Worm (Caenorhabditis elegans) whole organism, L4 larva: ENCODE measurements around the gene pqn-73.

Experiments
- D1046.2 ChIP-seq: fragments of 200-800 bp; sonication (Bioruptor generic); IDR thresholded peaks from 2 replicates; pipeline ENCODE4 v1.3.6; 2022; ENCODE audit warnings: missing genetic modification characterization, missing compliant biosample characterization
- F10B5.3 ChIP-seq: sonication (generic microtip); optimal IDR thresholded peaks from 2 replicates; lab custom pipeline; 2016; ENCODE audit warnings: mild to moderate bottlenecking, missing genetic modification characterization, missing compliant biosample characterization
- F26F4.8 ChIP-seq: fragments of 200-800 bp; sonication (Bioruptor generic); conservative IDR thresholded peaks from 2 replicates; pipeline ENCODE4 v1.3.6; 2022; ENCODE audit warnings: missing genetic modification characterization, missing compliant biosample characterization
- F44E2.7 ChIP-seq: fragments of 200-800 bp; sonication (Bioruptor generic); IDR thresholded peaks from 2 replicates; pipeline ENCODE4 v2.1.2; 2022; ENCODE audit warnings: missing genetic modification characterization, missing compliant biosample characterization
- Y105C5A.15 ChIP-seq: fragments of 200-800 bp; sonication (Bioruptor generic); IDR thresholded peaks from 2 replicates; pipeline ENCODE4 v1.3.6; 2022; ENCODE audit warnings: missing genetic modification characterization, missing compliant biosample characterization
- Y5F2A.4 ChIP-seq: fragments of 200-800 bp; sonication (Bioruptor generic); optimal IDR thresholded peaks from 2 replicates; lab custom pipeline; 2018; ENCODE audit warnings: mild to moderate bottlenecking, missing genetic modification characterization, missing compliant biosample characterization
- aly-2 ChIP-seq: sonication (generic microtip); optimal IDR thresholded peaks from 2 replicates; lab custom pipeline; 2018; ENCODE audit warnings: missing biosample characterization, missing genetic modification characterization
- ama-1 ChIP-seq: fragments of 150-350 bp; optimal IDR thresholded peaks from 2 replicates; lab custom pipeline; 2014; ENCODE audit warnings: inconsistent platforms, mixed read lengths
- ceh-44 ChIP-seq: fragments of 200-800 bp; sonication (Bioruptor generic); IDR thresholded peaks from 2 replicates; pipeline ENCODE4 v1.3.6; 2022; ENCODE audit warnings: missing genetic modification reagents, missing genetic modification characterization, missing compliant biosample characterization
- ceh-62 ChIP-seq: sonication (generic microtip); optimal IDR thresholded peaks from 2 replicates; lab custom pipeline; 2017; ENCODE audit warnings: missing biosample characterization, missing genetic modification characterization
- cey-2 ChIP-seq: sonication (generic microtip); optimal IDR thresholded peaks from 3 replicates; lab custom pipeline; 2017; ENCODE audit warnings: missing genetic modification characterization, mild to moderate bottlenecking, missing compliant biosample characterization, antibody characterized with exemption, borderline replicate concordance; ENCODE audit not compliant: insufficient read depth
- ctbp-1 ChIP-seq: fragments of 200-800 bp; sonication (Bioruptor generic); IDR thresholded peaks from 2 replicates; pipeline ENCODE4 v1.3.6; 2022; ENCODE audit warnings: missing genetic modification reagents, missing genetic modification characterization, missing compliant biosample characterization
- daf-16 ChIP-seq, 3 experiments: sonication (generic microtip); optimal IDR thresholded peaks; 2 replicates each; lab custom pipeline; 2016 to 2017; ENCODE audit warnings: missing genetic modification characterization in 3 of 3, missing genetic modification reagents in 3 of 3, mild to moderate bottlenecking in 2 of 3, missing compliant biosample characterization in 2 of 3, missing biosample characterization in 1 of 3, moderate library complexity in 1 of 3
- daf-19 ChIP-seq: fragments of 200-800 bp; sonication (Bioruptor generic); conservative IDR thresholded peaks from 2 replicates; pipeline ENCODE4 v1.3.6; 2022; ENCODE audit warnings: missing genetic modification characterization, missing compliant biosample characterization
- dmd-6 ChIP-seq: fragments of 200-800 bp; sonication (Bioruptor generic); IDR thresholded peaks from 2 replicates; pipeline ENCODE4 v1.3.6; 2022; ENCODE audit warnings: missing genetic modification reagents, missing genetic modification characterization, missing compliant biosample characterization
- dmd-8 ChIP-seq: fragments of 200-800 bp; sonication (Bioruptor generic); IDR thresholded peaks from 2 replicates; pipeline ENCODE4 v1.3.6; 2022; ENCODE audit warnings: missing genetic modification characterization, missing compliant biosample characterization
- dpl-1 ChIP-seq: fragments of 150-350 bp; optimal IDR thresholded peaks from 2 replicates; lab custom pipeline; 2014; ENCODE audit warnings: missing biosample characterization, missing genetic modification reagents, missing genetic modification characterization
- duxl-1 ChIP-seq: sonication (generic microtip); optimal IDR thresholded peaks from 2 replicates; lab custom pipeline; 2016; ENCODE audit warnings: mild to moderate bottlenecking, missing genetic modification characterization, moderate library complexity, missing compliant biosample characterization; ENCODE audit not compliant: poor library complexity
- fos-1 ChIP-seq: fragments of 150-350 bp; optimal IDR thresholded peaks from 2 replicates; lab custom pipeline; 2014; ENCODE audit warnings: missing biosample characterization, missing genetic modification characterization
- hlh-30 ChIP-seq: sonication (generic microtip); optimal IDR thresholded peaks from 2 replicates; lab custom pipeline; 2017; ENCODE audit warnings: antibody characterized with exemption, mild to moderate bottlenecking, missing genetic modification characterization, missing compliant biosample characterization; ENCODE audit not compliant: insufficient read depth
- hmg-1.1 ChIP-seq: fragments of 200-800 bp; sonication (Bioruptor generic); IDR thresholded peaks from 2 replicates; pipeline ENCODE4 v1.3.6; 2022; ENCODE audit warnings: missing genetic modification reagents, missing genetic modification characterization, missing compliant biosample characterization
- lim-7 ChIP-seq: fragments of 200-800 bp; sonication (Bioruptor generic); IDR thresholded peaks from 2 replicates; pipeline ENCODE4 v1.3.6; 2022; ENCODE audit warnings: missing genetic modification characterization, missing compliant biosample characterization
- lin-1 ChIP-seq: fragments of 200-800 bp; sonication (Bioruptor generic); IDR thresholded peaks from 2 replicates; pipeline ENCODE4 v1.3.6; 2022; ENCODE audit warnings: missing genetic modification reagents, missing genetic modification characterization, missing compliant biosample characterization
- lin-15B ChIP-seq: fragments of 150-350 bp; sonication (generic microtip); optimal IDR thresholded peaks from 3 replicates; lab custom pipeline; 2014; ENCODE audit warnings: missing biosample characterization, missing genetic modification characterization
- lin-38 ChIP-seq: fragments of 200-800 bp; sonication (Bioruptor generic); IDR thresholded peaks from 2 replicates; pipeline ENCODE4 v1.3.6; 2022; ENCODE audit warnings: missing genetic modification reagents, missing genetic modification characterization, missing compliant biosample characterization
- lir-3 ChIP-seq: sonication (generic microtip); optimal IDR thresholded peaks from 2 replicates; lab custom pipeline; 2016; ENCODE audit warnings: mild to moderate bottlenecking, missing genetic modification characterization, missing compliant biosample characterization
- madf-5 ChIP-seq, 2 experiments: fragments of 200-800 bp; sonication (Bioruptor generic); IDR thresholded peaks; 2 replicates each; pipeline ENCODE4 v1.3.6; 2022; ENCODE audit warnings: missing compliant biosample characterization in 2 of 2, missing genetic modification characterization in 2 of 2
- mdt-29 ChIP-seq: fragments of 200-800 bp; sonication (Bioruptor generic); IDR thresholded peaks from 2 replicates; pipeline ENCODE4 v1.3.6; 2022; ENCODE audit warnings: missing genetic modification reagents, missing genetic modification characterization, missing compliant biosample characterization
- mep-1 ChIP-seq: fragments of 150-350 bp; sonication (generic microtip); optimal IDR thresholded peaks from 3 replicates; lab custom pipeline; 2014; ENCODE audit warnings: missing biosample characterization, missing genetic modification characterization
- mes-2 ChIP-seq: sonication (generic microtip); optimal IDR thresholded peaks from 2 replicates; lab custom pipeline; 2016; ENCODE audit warnings: missing genotype, mild to moderate bottlenecking, missing genetic modification characterization, missing compliant biosample characterization; ENCODE audit not compliant: poor library complexity, severe bottlenecking
- nhr-102 ChIP-seq: sonication (generic microtip); optimal IDR thresholded peaks from 2 replicates; lab custom pipeline; 2016; ENCODE audit warnings: mild to moderate bottlenecking, missing genetic modification characterization, moderate library complexity, missing compliant biosample characterization
- nhr-11 ChIP-seq: fragments of 150-350 bp; optimal IDR thresholded peaks from 2 replicates; lab custom pipeline; 2014; ENCODE audit warnings: missing biosample characterization, missing genetic modification characterization
- nhr-111 ChIP-seq: fragments of 200-800 bp; sonication (Bioruptor generic); optimal IDR thresholded peaks from 2 replicates; lab custom pipeline; 2018; ENCODE audit warnings: mild to moderate bottlenecking, missing genetic modification characterization, missing compliant biosample characterization
- nhr-237 ChIP-seq: sonication (generic microtip); optimal IDR thresholded peaks from 2 replicates; lab custom pipeline; 2017; ENCODE audit warnings: missing biosample characterization, missing genetic modification characterization
- nhr-42 ChIP-seq: fragments of 200-800 bp; sonication (Bioruptor generic); IDR thresholded peaks from 2 replicates; pipeline ENCODE4 v1.3.6; 2022; ENCODE audit warnings: missing genetic modification characterization, missing compliant biosample characterization
- nhr-48 ChIP-seq: sonication (generic microtip); optimal IDR thresholded peaks from 2 replicates; lab custom pipeline; 2016; ENCODE audit warnings: mild to moderate bottlenecking, missing genetic modification characterization, missing compliant biosample characterization
- nhr-6 ChIP-seq: fragments of 150-350 bp; optimal IDR thresholded peaks from 2 replicates; lab custom pipeline; 2014; ENCODE audit warnings: missing biosample characterization, missing genetic modification characterization
- nhr-76 ChIP-seq: fragments of 150-350 bp; optimal IDR thresholded peaks from 2 replicates; lab custom pipeline; 2014; ENCODE audit warnings: missing biosample characterization, missing genetic modification characterization
- pha-4 ChIP-seq, 2 experiments: fragments of 150-350 bp in 1 of 2; fragments of 200-800 bp in 1 of 2; sonication (Bioruptor generic) in 1 of 2; IDR thresholded peaks in 1 of 2; optimal IDR thresholded peaks in 1 of 2; 2 replicates each; pipeline versions ENCODE4 v1.3.6 to Lab custom; 2014 to 2022; ENCODE audit warnings: missing genetic modification characterization in 2 of 2, missing genetic modification reagents in 2 of 2, missing biosample characterization in 1 of 2, missing compliant biosample characterization in 1 of 2
- pqm-1 ChIP-seq: sonication (generic microtip); optimal IDR thresholded peaks from 2 replicates; lab custom pipeline; 2017; ENCODE audit warnings: missing biosample characterization, missing genetic modification characterization
- saeg-2 ChIP-seq: fragments of 200-800 bp; sonication (Bioruptor generic); IDR thresholded peaks from 2 replicates; pipeline ENCODE4 v1.3.6; 2022; ENCODE audit warnings: missing genetic modification reagents, missing genetic modification characterization, missing compliant biosample characterization
- sdz-12 ChIP-seq: fragments of 200-800 bp; sonication (Bioruptor generic); optimal IDR thresholded peaks from 2 replicates; lab custom pipeline; 2018; ENCODE audit warnings: mild to moderate bottlenecking, missing genetic modification characterization, missing compliant biosample characterization
- spr-1 ChIP-seq: sonication (generic microtip); optimal IDR thresholded peaks from 2 replicates; lab custom pipeline; 2016; ENCODE audit warnings: mild to moderate bottlenecking, missing genetic modification characterization, missing compliant biosample characterization
- spr-3 ChIP-seq: fragments of 200-800 bp; sonication (Bioruptor generic); optimal IDR thresholded peaks from 2 replicates; lab custom pipeline; 2018; ENCODE audit warnings: mild to moderate bottlenecking, missing genetic modification characterization, missing compliant biosample characterization
- tra-1 ChIP-seq: fragments of 200-800 bp; sonication (Bioruptor generic); IDR thresholded peaks from 2 replicates; pipeline ENCODE4 v1.3.6; 2022; ENCODE audit warnings: missing genetic modification reagents, missing genetic modification characterization, missing compliant biosample characterization
- unc-130 ChIP-seq: sonication (generic microtip); optimal IDR thresholded peaks from 2 replicates; lab custom pipeline; 2016; ENCODE audit warnings: missing genetic modification reagents, missing genetic modification characterization, missing compliant biosample characterization
- zfp-3 ChIP-seq: fragments of 200-800 bp; sonication (Bioruptor generic); conservative IDR thresholded peaks from 2 replicates; pipeline ENCODE4 v1.3.6; 2022; ENCODE audit warnings: missing genetic modification reagents, missing genetic modification characterization, missing compliant biosample characterization
- zip-11 ChIP-seq: fragments of 200-800 bp; sonication (Bioruptor generic); IDR thresholded peaks from 2 replicates; pipeline ENCODE4 v1.3.6; 2022; ENCODE audit warnings: missing genetic modification characterization, missing compliant biosample characterization
- zip-2 ChIP-seq: fragments of 150-350 bp; optimal IDR thresholded peaks from 2 replicates; lab custom pipeline; 2014; ENCODE audit warnings: missing biosample characterization, missing genetic modification characterization
- ztf-11 ChIP-seq: fragments of 150-350 bp; optimal IDR thresholded peaks from 2 replicates; lab custom pipeline; 2014; ENCODE audit warnings: missing biosample characterization, missing genetic modification characterization

pqn-73 gene

DNA sequence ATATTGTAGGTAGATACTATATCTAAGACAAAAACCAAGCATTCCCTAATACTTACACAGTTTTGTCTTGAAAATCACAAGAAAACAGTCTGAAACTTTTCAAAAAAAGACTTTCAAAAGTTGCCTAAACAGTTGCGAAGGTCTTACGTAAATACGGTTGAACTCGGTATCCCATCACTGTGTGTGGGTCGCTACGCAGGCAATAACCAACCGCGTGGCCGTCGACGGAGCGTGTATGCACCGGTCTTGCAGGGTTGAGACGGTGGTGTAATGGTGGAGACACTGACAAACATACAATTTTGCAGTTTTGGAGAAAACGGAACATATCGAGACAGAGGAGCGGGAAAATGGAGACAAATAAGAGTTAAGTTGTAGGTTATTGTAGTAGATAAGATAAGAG is 20.7 kb downstream of the pqn-73 start, which contains the start of gene iff-2:
TSS of gene iff-2 (minus strand) at position 141 of the 400 bp plus-strand sequence.
- TF ChIP-seq pha-4 (GFP tag; IDR thresholded peaks at IDR 0.05; lab: Robert Waterston, UW) (peak; percentile 96), pha-4 (tag; optimal IDR thresholded peaks at IDR 0.05; lab: Kevin White, UChicago) (no peak), daf-16 (GFP tag; optimal IDR thresholded peaks at IDR 0.05; lab: Kevin White, UChicago) (peak; percentile 89 to 91), daf-16 (tag; optimal IDR thresholded peaks at IDR 0.05; lab: Kevin White, UChicago) (peak; percentile 92), lin-38 (GFP tag; lab: Robert Waterston, UW) (peak; percentile 100), F10B5.3 (tag; lab: Kevin White, UChicago) (peak; percentile 75), mdt-29 (GFP tag; lab: Robert Waterston, UW) (no peak; the same call in none of the 2 replicates), lir-3 (peak; percentile 76), saeg-2 (GFP tag; lab: Robert Waterston, UW) (peak; percentile 92), zip-2 (peak; percentile 89), duxl-1 (tag; lab: Kevin White, UChicago) (peak; percentile 97), sdz-12 (GFP tag; lab: Kevin White, UChicago) (peak; percentile 60), nhr-48 (tag; lab: Kevin White, UChicago) (peak; percentile 95), nhr-42 (GFP tag; lab: Robert Waterston, UW) (peak; percentile 98), nhr-6 (tag; lab: Kevin White, UChicago) (peak; percentile 99), madf-5 (GFP tag; IDR thresholded peaks at IDR 0.05; lab: Robert Waterston, UW) (peak in 1 of 2 experiments; percentile 89; a peak in 1 of 4 replicates), F44E2.7 (no peak), tra-1 (GFP tag; lab: Robert Waterston, UW) (peak; percentile 98), fos-1 (peak; percentile 58), ctbp-1 (GFP tag; lab: Robert Waterston, UW) (peak; percentile 98), aly-2 (peak; percentile 19), pqm-1 (tag; lab: Kevin White, UChicago) (peak; percentile 92), lin-15B (tag; lab: Kevin White, UChicago) (peak; percentile 98), hlh-30 (tag; lab: Kevin White, UChicago) (peak; percentile 100), Y105C5A.15 (GFP tag; lab: Robert Waterston, UW) (no peak), cey-2 (tag; lab: Kevin White, UChicago) (peak; percentile 85), dmd-8 (no peak; the same call in 1 of the 2 replicates), lin-1 (GFP tag; lab: Robert Waterston, UW) (peak; percentile 96), nhr-102 (tag; lab: Kevin White, UChicago) (peak; percentile 97), ceh-44 (GFP tag; lab: Robert Waterston, UW) (0 out of 2 replicates have a peak, but pooled peaks have one; percentile 56), ama-1 (lab: Kevin White, UChicago) (peak; percentile 68), D1046.2 (GFP tag; lab: Robert Waterston, UW) (peak; percentile 94), nhr-111 (GFP tag; lab: Kevin White, UChicago) (no peak), hmg-1.1 (GFP tag; lab: Robert Waterston, UW) (peak; percentile 99), zip-11 (GFP tag; lab: Robert Waterston, UW) (no peak), F26F4.8 (GFP tag; lab: Robert Waterston, UW) (no peak), daf-19 (GFP tag; lab: Robert Waterston, UW) (peak; percentile 71), mes-2 (peak; percentile 97), Y5F2A.4 (peak; percentile 78), spr-3 (peak; percentile 93), ceh-62 (tag; lab: Kevin White, UChicago) (no peak), nhr-237 (tag; lab: Kevin White, UChicago) (peak; percentile 83), spr-1 (tag; lab: Kevin White, UChicago) (peak; percentile 96), mep-1 (peak; percentile 99), dpl-1 (peak; percentile 97), zfp-3 (peak; percentile 97), nhr-11 (tag; lab: Kevin White, UChicago) (peak; percentile 100), unc-130 (GFP tag; lab: Kevin White, UChicago) (peak; percentile 51), nhr-76 (tag; lab: Kevin White, UChicago) (peak; percentile 81), lim-7 (GFP tag; lab: Robert Waterston, UW) (peak; percentile 70; the same call in 1 of the 2 replicates), ztf-11 (tag; lab: Kevin White, UChicago) (peak; percentile 2), dmd-6 (GFP tag; lab: Robert Waterston, UW) (peak; percentile 99)
